Fruit fly (Drosophila melanogaster) whole organism, prepupa: ENCODE data around the gene CG43230.

Source experiments
- Blimp-1 ChIP-seq: fragments of 200-800 bp; sonication (Bioruptor generic); optimal IDR thresholded peaks from 3 replicates; lab custom pipeline; 2017; ENCODE audit warnings: missing biosample characterization, missing genetic modification characterization, mild to moderate bottlenecking, moderate library complexity, missing genetic modification reagents
- CG10631 ChIP-seq: fragments of 200-800 bp; sonication (Bioruptor generic); optimal IDR thresholded peaks from 2 replicates; lab custom pipeline; 2016; ENCODE audit warnings: missing biosample characterization, missing genetic modification characterization
- CG10669 ChIP-seq: fragments of 200-800 bp; sonication (Bioruptor generic); optimal IDR thresholded peaks from 3 replicates; lab custom pipeline; 2018; ENCODE audit warnings: missing biosample characterization, mild to moderate bottlenecking, missing genetic modification characterization, moderate library complexity
- CG11294 ChIP-seq: fragments of 200-800 bp; sonication (Bioruptor generic); IDR thresholded peaks from 2 replicates; pipeline ENCODE4 v1.3.6; 2022; ENCODE audit warnings: missing biosample characterization, missing genetic modification characterization
- CG11762 ChIP-seq: fragments of 200-800 bp; sonication (Bioruptor generic); optimal IDR thresholded peaks from 3 replicates; lab custom pipeline; 2016; ENCODE audit warnings: missing biosample characterization, missing genetic modification characterization; ENCODE audit not compliant: insufficient read depth
- CG11902 ChIP-seq: fragments of 200-800 bp; sonication (Bioruptor generic); optimal IDR thresholded peaks from 3 replicates; lab custom pipeline; 2016; ENCODE audit warnings: missing biosample characterization, missing genetic modification characterization
- CG15336 ChIP-seq: fragments of 200-800 bp; sonication (Bioruptor generic); IDR thresholded peaks from 2 replicates; pipeline ENCODE4 v1.3.6; 2022; ENCODE audit warnings: missing biosample characterization, missing genetic modification characterization
- CG16779 ChIP-seq: fragments of 200-800 bp; sonication (Bioruptor generic); optimal IDR thresholded peaks from 3 replicates; lab custom pipeline; 2017; ENCODE audit warnings: missing biosample characterization, mild to moderate bottlenecking, missing genetic modification characterization
- CG34406 ChIP-seq: fragments of 200-800 bp; sonication (Bioruptor generic); optimal IDR thresholded peaks from 3 replicates; lab custom pipeline; 2016; ENCODE audit warnings: missing biosample characterization, missing genetic modification characterization
- CG4318 ChIP-seq: fragments of 200-800 bp; sonication (Bioruptor generic); optimal IDR thresholded peaks from 3 replicates; lab custom pipeline; 2017; ENCODE audit warnings: missing biosample characterization, mild to moderate bottlenecking, missing genetic modification characterization
- CG6276 ChIP-seq: fragments of 200-800 bp; sonication (Bioruptor generic); optimal IDR thresholded peaks from 2 replicates; lab custom pipeline; 2017; ENCODE audit warnings: missing biosample characterization, mild to moderate bottlenecking, missing genetic modification characterization
- CG6792 ChIP-seq: fragments of 200-800 bp; sonication (Bioruptor generic); optimal IDR thresholded peaks from 3 replicates; lab custom pipeline; 2016; ENCODE audit warnings: missing biosample characterization, missing genetic modification characterization
- CG6808 ChIP-seq: fragments of 200-800 bp; sonication (Bioruptor generic); optimal IDR thresholded peaks from 3 replicates; lab custom pipeline; 2017; ENCODE audit warnings: missing biosample characterization, missing genetic modification characterization, mild to moderate bottlenecking, moderate library complexity, missing genetic modification reagents
- CG6854 ChIP-seq: fragments of 200-800 bp; sonication (Bioruptor generic); optimal IDR thresholded peaks from 2 replicates; lab custom pipeline; 2017; ENCODE audit warnings: missing biosample characterization, mild to moderate bottlenecking, missing genetic modification characterization
- CG8319 ChIP-seq: fragments of 200-800 bp; sonication (Bioruptor generic); optimal IDR thresholded peaks from 3 replicates; lab custom pipeline; 2016; ENCODE audit warnings: missing biosample characterization, missing genetic modification characterization
- CG8632 ChIP-seq: fragments of 200-800 bp; sonication (Bioruptor generic); optimal IDR thresholded peaks from 3 replicates; lab custom pipeline; 2016; ENCODE audit warnings: missing biosample characterization, missing genetic modification characterization
- CG9139 ChIP-seq: fragments of 200-800 bp; sonication (Bioruptor generic); optimal IDR thresholded peaks from 3 replicates; lab custom pipeline; 2017; ENCODE audit warnings: missing biosample characterization, mild to moderate bottlenecking, missing genetic modification characterization
- Eip75B ChIP-seq: fragments of 200-800 bp; sonication (Bioruptor generic); optimal IDR thresholded peaks from 3 replicates; lab custom pipeline; 2016; ENCODE audit warnings: missing biosample characterization, missing genetic modification characterization
- Eip78C ChIP-seq: fragments of 200-800 bp; sonication (Bioruptor generic); peaks from one replicate; lab custom pipeline; 2016; ENCODE audit warnings: missing biosample characterization, missing genetic modification characterization
- Eip93F ChIP-seq: fragments of 200-800 bp; sonication (Bioruptor generic); optimal IDR thresholded peaks from 2 replicates; lab custom pipeline; 2016; ENCODE audit warnings: missing biosample characterization, mild to moderate bottlenecking, missing genetic modification characterization
- Ets21C ChIP-seq: fragments of 200-800 bp; sonication (Bioruptor generic); optimal IDR thresholded peaks from 3 replicates; lab custom pipeline; 2016; ENCODE audit warnings: missing biosample characterization, missing genetic modification characterization
- Ets96B ChIP-seq: fragments of 200-800 bp; optimal IDR thresholded peaks from 2 replicates; lab custom pipeline; 2019; ENCODE audit warnings: missing biosample characterization, mild to moderate bottlenecking, missing genetic modification characterization, moderate library complexity
- Gug ChIP-seq: fragments of 200-800 bp; sonication (Bioruptor generic); IDR thresholded peaks from 2 replicates; pipeline ENCODE4 v1.3.6; 2022; ENCODE audit warnings: missing biosample characterization, missing genetic modification characterization
- Hr38 ChIP-seq: sonication (Bioruptor generic); optimal IDR thresholded peaks from 2 replicates; lab custom pipeline; 2016; ENCODE audit warnings: missing biosample characterization, missing genetic modification characterization
- Lpt ChIP-seq: fragments of 200-800 bp; sonication (Bioruptor generic); optimal IDR thresholded peaks from 3 replicates; lab custom pipeline; 2016; ENCODE audit warnings: missing biosample characterization, missing genetic modification characterization
- OdsH ChIP-seq: fragments of 200-800 bp; sonication (Bioruptor generic); optimal IDR thresholded peaks from 3 replicates; lab custom pipeline; 2016; ENCODE audit warnings: missing biosample characterization, missing genetic modification characterization
- Sox102F ChIP-seq: fragments of 200-800 bp; sonication (Bioruptor generic); optimal IDR thresholded peaks from 2 replicates; lab custom pipeline; 2016; ENCODE audit warnings: missing biosample characterization, mild to moderate bottlenecking, missing genetic modification characterization
- Sox14 ChIP-seq: fragments of 200-800 bp; sonication (Bioruptor generic); optimal IDR thresholded peaks from 3 replicates; lab custom pipeline; 2016; ENCODE audit warnings: missing biosample characterization, missing genetic modification characterization
- Sox15 ChIP-seq: fragments of 200-800 bp; sonication (Bioruptor generic); optimal IDR thresholded peaks from 3 replicates; lab custom pipeline; 2016; ENCODE audit warnings: missing biosample characterization, missing genetic modification characterization
- cyc ChIP-seq: fragments of 200-800 bp; sonication (Bioruptor generic); optimal IDR thresholded peaks from 3 replicates; lab custom pipeline; 2016; ENCODE audit warnings: missing biosample characterization, missing genetic modification characterization
- dac ChIP-seq: fragments of 200-800 bp; sonication (Bioruptor generic); optimal IDR thresholded peaks from 2 replicates; lab custom pipeline; 2017; ENCODE audit warnings: missing biosample characterization, mild to moderate bottlenecking, missing genetic modification characterization
- dsx ChIP-seq: fragments of 200-800 bp; optimal IDR thresholded peaks from 3 replicates; lab custom pipeline; 2019; ENCODE audit warnings: missing biosample characterization, mild to moderate bottlenecking, missing genetic modification characterization, moderate library complexity; ENCODE audit not compliant: poor library complexity, severe bottlenecking
- eg ChIP-seq: fragments of 200-800 bp; sonication (Bioruptor generic); IDR thresholded peaks from 3 replicates; pipeline ENCODE4 v1.3.6; 2022; ENCODE audit warnings: missing biosample characterization, missing genetic modification characterization
- fd85E ChIP-seq: fragments of 200-800 bp; sonication (Bioruptor generic); optimal IDR thresholded peaks from 3 replicates; lab custom pipeline; 2016; ENCODE audit warnings: missing biosample characterization, missing genetic modification characterization
- fkh ChIP-seq: fragments of 200-800 bp; sonication (Bioruptor generic); optimal IDR thresholded peaks from 3 replicates; lab custom pipeline; 2017; ENCODE audit warnings: missing biosample characterization, mild to moderate bottlenecking, missing genetic modification characterization, moderate library complexity
- net ChIP-seq: fragments of 200-800 bp; sonication (Bioruptor generic); optimal IDR thresholded peaks from 3 replicates; lab custom pipeline; 2016; ENCODE audit warnings: missing biosample characterization, missing genetic modification characterization
- salr ChIP-seq, 2 experiments: fragments of 200-800 bp; sonication (Bioruptor generic); optimal IDR thresholded peaks; 3 replicates each; lab custom pipeline; 2016 to 2018; ENCODE audit warnings: missing biosample characterization in 2 of 2, missing genetic modification characterization in 2 of 2, mild to moderate bottlenecking in 1 of 2
- spab ChIP-seq: fragments of 200-800 bp; sonication (Bioruptor generic); optimal IDR thresholded peaks from 2 replicates; lab custom pipeline; 2017; ENCODE audit warnings: missing biosample characterization, mild to moderate bottlenecking, missing genetic modification characterization, missing genetic modification reagents
- ss ChIP-seq, 2 experiments: fragments of 200-800 bp; sonication (Bioruptor generic); optimal IDR thresholded peaks; 2 replicates in 1 of 2; 3 replicates in 1 of 2; lab custom pipeline; 2017 to 2018; ENCODE audit warnings: mild to moderate bottlenecking in 2 of 2, missing biosample characterization in 2 of 2, missing genetic modification characterization in 2 of 2, moderate library complexity in 1 of 2
- svp ChIP-seq: fragments of 200-800 bp; sonication (Bioruptor generic); peaks from one replicate; lab custom pipeline; 2016; ENCODE audit warnings: missing biosample characterization, missing genetic modification characterization
- topi ChIP-seq: fragments of 200-800 bp; sonication (Bioruptor generic); optimal IDR thresholded peaks from 3 replicates; lab custom pipeline; 2016; ENCODE audit warnings: missing biosample characterization, missing genetic modification characterization
- vri ChIP-seq: fragments of 200-800 bp; sonication (Bioruptor generic); optimal IDR thresholded peaks from 3 replicates; lab custom pipeline; 2016; ENCODE audit warnings: missing biosample characterization, mild to moderate bottlenecking, missing genetic modification characterization

CG43230 gene

DNA sequence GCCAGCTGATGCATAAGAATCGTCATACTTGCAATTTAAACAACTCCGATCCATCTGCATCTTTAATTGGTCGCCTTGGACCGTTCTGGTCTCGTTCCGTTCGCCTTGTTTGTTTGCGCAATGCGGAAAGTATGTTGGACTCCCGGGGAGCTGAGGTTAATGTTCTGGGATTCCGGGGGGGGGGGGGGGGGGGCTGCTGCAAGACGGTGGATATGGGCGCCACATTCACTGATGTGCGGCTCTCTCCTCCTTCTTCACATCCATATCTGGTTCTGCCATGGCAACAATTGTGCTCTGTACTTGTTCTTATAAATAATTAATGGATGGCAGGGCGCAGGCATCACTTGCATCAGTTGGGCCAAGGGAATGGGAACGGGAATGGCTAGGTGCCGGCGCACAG is 28.4 kb downstream of the CG43230 start:
- TF ChIP-seq Lpt (GFP tag; lab: Kevin White, UChicago): no peak
- TF ChIP-seq topi: no peak
- peak; percentile 26 for TF ChIP-seq CG6808 (GFP tag; lab: Kevin White, UChicago)

DNA sequence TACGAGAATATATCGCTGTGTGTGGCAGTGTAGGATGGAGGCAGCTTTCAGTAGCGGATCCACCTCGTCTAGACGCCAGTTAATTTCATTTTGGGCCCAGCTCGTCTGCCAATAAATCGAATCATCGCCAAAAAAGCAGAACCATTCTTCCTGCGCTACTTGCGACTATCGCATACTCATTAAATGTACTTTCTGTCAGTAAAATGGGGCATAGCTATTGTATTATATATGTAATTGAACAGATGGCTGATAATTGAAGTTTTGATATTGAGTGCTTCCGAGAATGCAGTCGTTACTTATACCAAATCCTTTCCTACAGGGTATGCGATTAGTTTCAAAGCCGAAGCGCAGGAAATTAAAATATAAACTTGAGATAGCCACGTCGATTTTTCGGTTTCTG is 29.7 kb downstream of the CG43230 start:
- no peak for TF ChIP-seq Sox15
- no peak for TF ChIP-seq CG11902 (GFP tag; lab: Kevin White, UChicago)
- TF ChIP-seq CG9139 (GFP tag; lab: Kevin White, UChicago): no peak
- TF ChIP-seq salr (GFP tag; optimal IDR thresholded peaks at IDR 0.05; lab: Kevin White, UChicago): no peak
- no peak for TF ChIP-seq Ets21C (GFP tag; lab: Kevin White, UChicago)
- TF ChIP-seq net (GFP tag; lab: Kevin White, UChicago): no peak
- TF ChIP-seq cyc: no peak

DNA sequence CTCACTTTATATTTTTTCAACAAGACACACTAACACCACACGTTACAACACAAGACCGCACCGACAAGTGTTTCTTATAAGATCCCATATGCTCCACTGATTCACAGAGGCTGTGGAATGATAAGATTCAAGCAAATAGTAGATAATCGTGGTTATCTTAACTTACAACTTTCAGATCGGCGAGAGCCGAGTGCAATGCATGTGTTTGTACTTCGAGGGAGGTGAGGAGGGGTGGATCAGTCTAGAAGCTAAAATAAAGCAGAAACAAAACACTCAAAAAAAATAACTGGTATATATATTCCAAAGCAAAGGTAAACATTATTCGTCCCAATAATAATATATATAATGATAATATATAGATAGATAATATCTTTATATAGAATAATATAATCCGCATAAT is 32.6 kb downstream of the CG43230 start, which contains the start of gene ZnT35C:
TSS of gene ZnT35C (minus strand) at position 101 of the 400 bp plus-strand sequence.
- no peak for TF ChIP-seq dac
- TF ChIP-seq svp (GFP tag; lab: Kevin White, UChicago): no peak
- TF ChIP-seq CG34406 (GFP tag; lab: Kevin White, UChicago): no peak
- no peak for TF ChIP-seq Ets21C (GFP tag; lab: Kevin White, UChicago)

DNA sequence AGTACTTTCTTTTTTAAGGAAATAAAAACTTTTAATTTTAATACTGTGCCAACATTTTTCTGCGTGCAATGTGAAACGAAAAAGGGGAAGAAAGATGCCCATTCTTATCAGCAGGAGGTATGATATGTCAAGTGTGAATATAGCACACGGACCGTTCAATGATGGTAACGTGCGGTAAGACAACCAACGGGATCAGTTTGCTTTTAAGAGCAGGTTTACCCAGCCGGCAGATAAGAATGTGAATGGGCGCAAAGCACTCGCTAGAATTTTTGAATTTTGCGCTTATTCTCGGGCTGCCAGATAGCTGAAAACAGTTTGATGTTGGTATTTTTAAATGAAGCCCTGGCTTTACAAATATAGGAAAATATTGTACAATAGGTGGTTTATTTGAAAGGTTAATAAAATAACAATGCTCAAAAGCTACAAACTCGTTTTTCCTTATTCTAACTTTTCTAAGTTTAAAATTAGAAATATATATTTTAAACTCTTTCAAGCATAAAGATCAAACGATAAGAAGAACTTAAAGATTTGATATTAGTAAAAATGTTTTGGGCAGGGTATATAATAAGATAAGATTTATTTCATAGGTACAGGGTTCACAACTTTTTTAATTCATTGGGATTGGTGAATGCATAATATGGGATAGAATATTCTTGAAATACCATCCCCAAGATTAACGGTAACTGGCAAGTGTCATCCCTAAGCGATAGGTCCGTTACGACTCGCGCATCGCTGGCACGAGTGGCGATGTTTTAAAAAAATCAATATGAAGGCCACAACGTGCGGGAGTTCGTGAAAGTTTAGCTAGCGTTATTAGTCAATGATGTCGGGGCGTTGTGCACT is 33.4 kb downstream of the CG43230 start, which contains the start of gene dao:
TSS of gene dao (plus strand) at position 717 of the 843 bp plus-strand sequence.
- TF ChIP-seq Hr38 (GFP tag; lab: Kevin White, UChicago) (no peak), fd85E (GFP tag; lab: Kevin White, UChicago) (no peak), CG8632 (no peak), CG11762 (GFP tag; lab: Kevin White, UChicago) (no peak), eg (GFP tag; lab: Robert Waterston, UW) (0 out of 3 replicates have a peak, but pooled peaks have one; percentile 20), CG9139 (GFP tag; lab: Kevin White, UChicago) (no peak), Ets21C (GFP tag; lab: Kevin White, UChicago) (no peak), Sox102F (no peak), topi (no peak), CG4318 (no peak), Eip93F (GFP tag; lab: Kevin White, UChicago) (no peak), CG6808 (GFP tag; lab: Kevin White, UChicago) (no peak), CG6792 (GFP tag; lab: Kevin White, UChicago) (no peak), CG34406 (GFP tag; lab: Kevin White, UChicago) (no peak), Ets96B (no peak), CG15336 (GFP tag; lab: Robert Waterston, UW) (no peak), CG11902 (GFP tag; lab: Kevin White, UChicago) (peak; percentile 3), ss (GFP tag; optimal IDR thresholded peaks at IDR 0.05; lab: Kevin White, UChicago) (no peak), CG10631 (GFP tag; lab: Kevin White, UChicago) (peak; percentile 40), CG8319 (GFP tag; lab: Kevin White, UChicago) (no peak), Lpt (GFP tag; lab: Kevin White, UChicago) (no peak), CG16779 (tag; lab: Kevin White, UChicago) (no peak), Gug (no peak), CG11294 (no peak), dac (no peak), dsx (GFP tag; lab: Kevin White, UChicago) (no peak), svp (GFP tag; lab: Kevin White, UChicago) (peak; percentile 66), OdsH (GFP tag; lab: Kevin White, UChicago) (peak; percentile 19), Sox14 (no peak), Eip75B (GFP tag; lab: Kevin White, UChicago) (no peak), spab (GFP tag; lab: Kevin White, UChicago) (no peak), cyc (peak; percentile 18), vri (no peak), CG6276 (GFP tag; lab: Kevin White, UChicago) (no peak), Eip78C (GFP tag; lab: Kevin White, UChicago) (peak; percentile 65), fkh (GFP tag; lab: Kevin White, UChicago) (no peak), CG6854 (GFP tag; lab: Kevin White, UChicago) (no peak), CG10669 (no peak), Blimp-1 (GFP tag; lab: Kevin White, UChicago) (no peak)
